Worm (Caenorhabditis elegans): Measurements from ENCODE around the gene M01H9.2.

M01H9.2 gene

ce11 chrIV:4468046-4468727, 5.2 kb upstream of the M01H9.2 start (continued):
- TF ChIP-seq F10E7.11 (tag; optimal IDR thresholded peaks at IDR 0.05) (no peak), ceh-27 (GFP tag; optimal IDR thresholded peaks at IDR 0.05) (peak; percentile 38), bed-2 (GFP tag; IDR thresholded peaks at IDR 0.05) (no peak), egrh-3 (GFP tag; IDR thresholded peaks at IDR 0.05) (peak; percentile 55), nfya-2 (GFP tag; IDR thresholded peaks at IDR 0.05) (no peak), K12H6.12 (tag; optimal IDR thresholded peaks at IDR 0.05) (peak; percentile 41), rec-8 (tag; optimal IDR thresholded peaks at IDR 0.05) (peak; percentile 27 to 60), dox-1 (GFP tag; IDR thresholded peaks at IDR 0.05) (peak; percentile 60; the same call in 1 of the 2 replicates), snpc-4 (GFP tag; optimal IDR thresholded peaks at IDR 0.05) (peak; percentile 30), snpc-4 (tag; optimal IDR thresholded peaks at IDR 0.05) (peak in 3 of 4 experiments; percentile 12 to 64 (median 18))

- TF ChIP-seq madf-10 (tag; optimal IDR thresholded peaks at IDR 0.05) (no peak), B0261.1 (tag; optimal IDR thresholded peaks at IDR 0.05) (no peak)
Observed at ce11 chrIV:4465184-4465583, 2.2 kb upstream of the M01H9.2 start, which contains the start of gene M01H9.5. TSS of gene M01H9.5 (plus strand) at chrIV:4465484.

- TF ChIP-seq egrh-3 (GFP tag; IDR thresholded peaks at IDR 0.05): no peak
- no peak for TF ChIP-seq rec-8 (tag; optimal IDR thresholded peaks at IDR 0.05)
- TF ChIP-seq ztf-6 (GFP tag; IDR thresholded peaks at IDR 0.05): no peak
- 0 out of 2 replicates have a peak, but pooled peaks have one; percentile 60 for TF ChIP-seq egl-18 (GFP tag; IDR thresholded peaks at IDR 0.05)
- no peak for TF ChIP-seq athp-1 (tag; optimal IDR thresholded peaks at IDR 0.05)
- no peak for TF ChIP-seq F49E8.2 (tag; optimal IDR thresholded peaks at IDR 0.05; ENCODE audit: insufficient read depth)
- TF ChIP-seq fkh-3 (tag; optimal IDR thresholded peaks at IDR 0.05): no peak
- TF ChIP-seq ztf-26 (tag; optimal IDR thresholded peaks at IDR 0.05): no peak
- no peak for TF ChIP-seq die-1 (tag; optimal IDR thresholded peaks at IDR 0.05)
- 0 out of 2 replicates have a peak, but pooled peaks have one; percentile 41 for TF ChIP-seq nfyb-1 (GFP tag; IDR thresholded peaks at IDR 0.05)
Observed at ce11 chrIV:4459342-4459741, 3.7 kb downstream of the M01H9.2 start.

ce11 chrIV:4456658-4457057, 6.4 kb downstream of the M01H9.2 start:
- TF ChIP-seq hsf-1 (GFP tag; IDR thresholded peaks at IDR 0.05) (no peak), chd-7 (tag; optimal IDR thresholded peaks at IDR 0.05) (no peak), die-1 (tag; optimal IDR thresholded peaks at IDR 0.05) (no peak), efl-1 (GFP tag; optimal IDR thresholded peaks at IDR 0.05) (no peak), Y53G8AR.9 (GFP tag; conservative IDR thresholded peaks at IDR 0.05) (no peak), madf-6 (GFP tag; IDR thresholded peaks at IDR 0.05) (no peak), nfya-2 (GFP tag; IDR thresholded peaks at IDR 0.05) (no peak), ZK185.1 (tag; optimal IDR thresholded peaks at IDR 0.05; ENCODE audit: poor library complexity, severe bottlenecking) (no peak), madf-8 (GFP tag; conservative IDR thresholded peaks at IDR 0.05) (no peak), F37B4.10 (GFP tag; IDR thresholded peaks at IDR 0.05) (no peak), lin-26 (GFP tag; IDR thresholded peaks at IDR 0.05) (no peak), K12H6.12 (tag; optimal IDR thresholded peaks at IDR 0.05) (no peak), hlh-26 (GFP tag; conservative IDR thresholded peaks at IDR 0.05) (no peak)
